Fruit fly (Drosophila melanogaster) whole organism, embryonic: ENCODE data around the gene Fign.
A peak's percentile ranks its signal among the peaks of the same experiment; 100 is the strongest.

ENCODE experiments used
- Atf-2 ChIP-seq: fragments of 200-800 bp; sonication (Bioruptor generic); optimal IDR thresholded peaks from 2 replicates; lab custom pipeline; 2016; ENCODE audit warnings: missing biosample characterization, missing genetic modification characterization
- B-H2 ChIP-seq: fragments of 200-800 bp; sonication (Bioruptor generic); optimal IDR thresholded peaks from 2 replicates; lab custom pipeline; 2018; ENCODE audit warnings: missing biosample characterization, mild to moderate bottlenecking, missing genetic modification characterization
- CG10209 ChIP-seq: fragments of 200-800 bp; sonication (Bioruptor generic); optimal IDR thresholded peaks from 3 replicates; lab custom pipeline; 2017; ENCODE audit warnings: missing biosample characterization, mild to moderate bottlenecking, missing genetic modification characterization, missing genetic modification reagents
- CG10366 ChIP-seq: fragments of 200-800 bp; sonication (Bioruptor generic); IDR thresholded peaks from 2 replicates; pipeline ENCODE4 v1.3.6; 2022; ENCODE audit warnings: missing biosample characterization, missing genetic modification characterization
- CG10959 ChIP-seq: fragments of 200-800 bp; sonication (Bioruptor generic); IDR thresholded peaks from 2 replicates; pipeline ENCODE4 v1.3.6; 2022; ENCODE audit warnings: missing biosample characterization, missing genetic modification characterization
- CG11456 ChIP-seq: fragments of 200-800 bp; sonication (Bioruptor generic); IDR thresholded peaks from 3 replicates; pipeline ENCODE4 v1.3.6; 2022; ENCODE audit warnings: missing biosample characterization, missing genetic modification characterization
- CG14441 ChIP-seq: fragments of 200-800 bp; sonication (Bioruptor generic); IDR thresholded peaks from 2 replicates; pipeline ENCODE4 v1.3.6; 2022; ENCODE audit warnings: missing biosample characterization, missing genetic modification characterization
- CG15073 ChIP-seq: fragments of 200-800 bp; sonication (Bioruptor generic); optimal IDR thresholded peaks from 2 replicates; lab custom pipeline; 2016; ENCODE audit warnings: missing biosample characterization, missing genetic modification characterization
- CG18262 ChIP-seq: fragments of 200-800 bp; optimal IDR thresholded peaks from 3 replicates; lab custom pipeline; 2019; ENCODE audit warnings: missing biosample characterization, mild to moderate bottlenecking, missing genetic modification characterization, moderate library complexity
- CG18476 ChIP-seq: fragments of 200-800 bp; sonication (Bioruptor generic); optimal IDR thresholded peaks from 2 replicates; lab custom pipeline; 2016; ENCODE audit warnings: missing biosample characterization, mild to moderate bottlenecking, missing genetic modification characterization
- CG30020 ChIP-seq: fragments of 200-800 bp; optimal IDR thresholded peaks from 2 replicates; lab custom pipeline; 2019; ENCODE audit warnings: missing biosample characterization, mild to moderate bottlenecking, missing genetic modification characterization, moderate library complexity
- CG4617 ChIP-seq: fragments of 200-800 bp; sonication (Bioruptor generic); optimal IDR thresholded peaks from 3 replicates; lab custom pipeline; 2016; ENCODE audit warnings: missing biosample characterization, missing genetic modification characterization, borderline replicate concordance
- CG4730 ChIP-seq: fragments of 200-800 bp; sonication (Bioruptor generic); IDR thresholded peaks from 2 replicates; pipeline ENCODE4 v1.3.6; 2022; ENCODE audit warnings: missing biosample characterization, missing genetic modification characterization
- CG6689 ChIP-seq: fragments of 200-800 bp; sonication (Bioruptor generic); IDR thresholded peaks from 2 replicates; pipeline ENCODE4 v1.3.6; 2022; ENCODE audit warnings: missing biosample characterization, missing genetic modification characterization
- CG7271 ChIP-seq: fragments of 200-800 bp; sonication (Bioruptor generic); optimal IDR thresholded peaks from 2 replicates; lab custom pipeline; 2018; ENCODE audit warnings: missing biosample characterization, mild to moderate bottlenecking, missing genetic modification characterization, moderate library complexity
- CG7745 ChIP-seq: fragments of 200-800 bp; sonication (Bioruptor generic); optimal IDR thresholded peaks from 2 replicates; lab custom pipeline; 2018; ENCODE audit warnings: missing biosample characterization, mild to moderate bottlenecking, missing genetic modification characterization, moderate library complexity
- CG7928 ChIP-seq: fragments of 200-800 bp; sonication (Bioruptor generic); optimal IDR thresholded peaks from 2 replicates; lab custom pipeline; 2017; ENCODE audit warnings: missing biosample characterization, mild to moderate bottlenecking, missing genetic modification characterization
- CG9797 ChIP-seq: fragments of 200-800 bp; sonication (Bioruptor generic); optimal IDR thresholded peaks from 3 replicates; lab custom pipeline; 2018; ENCODE audit warnings: missing biosample characterization, mild to moderate bottlenecking, missing genetic modification characterization
- Dfd ChIP-seq, 2 experiments: fragments of >200 bp; optimal IDR thresholded peaks; 2 replicates each; lab custom pipeline; 2017; ENCODE audit warnings: missing biosample characterization in 2 of 2, missing genetic modification characterization in 2 of 2
- Dip2 ChIP-seq: fragments of 200-800 bp; sonication (Bioruptor generic); IDR thresholded peaks from 2 replicates; pipeline ENCODE4 v1.3.6; 2022; ENCODE audit warnings: missing biosample characterization, missing genetic modification characterization
- Dll ChIP-seq: fragments of 200-800 bp; sonication (Bioruptor generic); IDR thresholded peaks from 4 replicates; pipeline ENCODE4 v1.3.6; 2022; ENCODE audit warnings: missing biosample characterization, missing genetic modification characterization; ENCODE audit not compliant: partially characterized antibody
- Dp ChIP-seq: fragments of 200-800 bp; sonication (Bioruptor generic); optimal IDR thresholded peaks from 2 replicates; lab custom pipeline; 2018; ENCODE audit warnings: missing biosample characterization, mild to moderate bottlenecking, missing genetic modification characterization, moderate library complexity
- Ets65A ChIP-seq: fragments of 200-800 bp; sonication (Bioruptor generic); peaks from one replicate; lab custom pipeline; 2016; ENCODE audit warnings: missing biosample characterization, missing genetic modification characterization
- Gsc ChIP-seq: fragments of 200-800 bp; sonication (Bioruptor generic); IDR thresholded peaks from 2 replicates; pipeline ENCODE4 v1.3.6; 2022; ENCODE audit warnings: missing biosample characterization, missing genetic modification characterization
- HLH4C ChIP-seq: fragments of 200-800 bp; sonication (Bioruptor generic); IDR thresholded peaks from 3 replicates; pipeline ENCODE4 v1.3.6; 2022; ENCODE audit warnings: missing biosample characterization, missing genetic modification characterization; ENCODE audit not compliant: partially characterized antibody
- Hmx ChIP-seq: fragments of 200-800 bp; sonication (Bioruptor generic); optimal IDR thresholded peaks from 2 replicates; lab custom pipeline; 2016; ENCODE audit warnings: missing biosample characterization, missing genetic modification characterization
- Jarid2 ChIP-seq: fragments of 200-800 bp; sonication (Bioruptor generic); optimal IDR thresholded peaks from 3 replicates; lab custom pipeline; 2017; ENCODE audit warnings: mild to moderate bottlenecking, missing biosample characterization, missing genetic modification reagents, missing genetic modification characterization
- NFAT ChIP-seq: fragments of 200-800 bp; sonication (Bioruptor generic); IDR thresholded peaks from 2 replicates; pipeline ENCODE4 v1.3.6; 2022; ENCODE audit warnings: missing biosample characterization, missing genetic modification characterization
- Vsx1 ChIP-seq: fragments of 200-800 bp; sonication (Bioruptor generic); optimal IDR thresholded peaks from 2 replicates; lab custom pipeline; 2017; ENCODE audit warnings: missing biosample characterization, mild to moderate bottlenecking, missing genetic modification characterization, missing genetic modification reagents
- al ChIP-seq: fragments of 200-800 bp; sonication (Bioruptor generic); IDR thresholded peaks from 2 replicates; pipeline ENCODE4 v1.3.6; 2022; ENCODE audit warnings: missing biosample characterization, missing genetic modification characterization
- amos ChIP-seq: fragments of 200-800 bp; sonication (Bioruptor generic); IDR thresholded peaks from 2 replicates; pipeline ENCODE4 v1.3.6; 2022; ENCODE audit warnings: missing biosample characterization, missing genetic modification characterization; ENCODE audit not compliant: partially characterized antibody
- ap ChIP-seq: fragments of 200-800 bp; sonication (Bioruptor generic); IDR thresholded peaks from 2 replicates; pipeline ENCODE4 v1.3.6; 2022; ENCODE audit warnings: missing biosample characterization, missing genetic modification characterization
- br ChIP-seq: fragments of >200 bp; optimal IDR thresholded peaks from 2 replicates; lab custom pipeline; 2017
- bsh ChIP-seq, 2 experiments: fragments of 200-800 bp; sonication (Bioruptor generic); optimal IDR thresholded peaks; 2 replicates each; lab custom pipeline; 2017 to 2018; ENCODE audit warnings: mild to moderate bottlenecking in 2 of 2, missing biosample characterization in 2 of 2, missing genetic modification characterization in 2 of 2, moderate library complexity in 1 of 2
- corto ChIP-seq: fragments of 200-800 bp; sonication (Bioruptor generic); optimal IDR thresholded peaks from 2 replicates; lab custom pipeline; 2016; ENCODE audit warnings: missing biosample characterization, mild to moderate bottlenecking, missing genetic modification characterization, moderate library complexity
- dan ChIP-seq: fragments of 200-800 bp; sonication (Bioruptor generic); IDR thresholded peaks from 2 replicates; pipeline ENCODE4 v1.3.6; 2022; ENCODE audit warnings: missing biosample characterization, missing genetic modification characterization
- esg ChIP-seq: fragments of 200-800 bp; sonication (Bioruptor generic); conservative IDR thresholded peaks from 2 replicates; pipeline ENCODE4 v1.3.6; 2022; ENCODE audit warnings: missing biosample characterization, missing genetic modification characterization
- ewg ChIP-seq: fragments of 200-800 bp; sonication (Bioruptor generic); optimal IDR thresholded peaks from 3 replicates; lab custom pipeline; 2017; ENCODE audit warnings: mild to moderate bottlenecking, missing biosample characterization, missing genetic modification reagents, missing genetic modification characterization
- fd102C ChIP-seq: fragments of 200-800 bp; sonication (Bioruptor generic); optimal IDR thresholded peaks from 2 replicates; lab custom pipeline; 2018; ENCODE audit warnings: missing biosample characterization, mild to moderate bottlenecking, missing genetic modification characterization, moderate library complexity
- fd96Cb ChIP-seq: fragments of 200-800 bp; sonication (Bioruptor generic); optimal IDR thresholded peaks from 2 replicates; lab custom pipeline; 2018; ENCODE audit warnings: missing biosample characterization, mild to moderate bottlenecking, missing genetic modification characterization, moderate library complexity
- gem ChIP-seq: fragments of 200-800 bp; sonication (Bioruptor generic); optimal IDR thresholded peaks from 2 replicates; lab custom pipeline; 2019; ENCODE audit warnings: missing biosample characterization, mild to moderate bottlenecking, missing genetic modification characterization, moderate library complexity
- hb ChIP-seq: fragments of 200-800 bp; sonication (Bioruptor generic); IDR thresholded peaks from 3 replicates; pipeline ENCODE4 v1.3.6; 2022; ENCODE audit warnings: missing biosample characterization, missing genetic modification characterization; ENCODE audit not compliant: partially characterized antibody
- luna ChIP-seq: fragments of 200-800 bp; sonication (Bioruptor generic); optimal IDR thresholded peaks from 2 replicates; lab custom pipeline; 2016; ENCODE audit warnings: missing biosample characterization, missing genetic modification characterization
- maf-S ChIP-seq: fragments of 200-800 bp; sonication (Bioruptor generic); optimal IDR thresholded peaks from 2 replicates; lab custom pipeline; 2016; ENCODE audit warnings: missing biosample characterization, missing genetic modification characterization
- prd ChIP-seq, 3 experiments: fragments of >200 bp in 2 of 3; fragments of 200-800 bp in 1 of 3; sonication (Bioruptor generic) in 1 of 3; optimal IDR thresholded peaks in 2 of 3; IDR thresholded peaks in 1 of 3; 2 replicates in 2 of 3; 3 replicates in 1 of 3; pipeline versions ENCODE4 v1.3.6 to Lab custom; 2017 to 2022; ENCODE audit warnings: missing biosample characterization in 1 of 3, missing genetic modification characterization in 1 of 3
- sd ChIP-seq: fragments of 200-800 bp; sonication (Bioruptor generic); optimal IDR thresholded peaks from 3 replicates; lab custom pipeline; 2018; ENCODE audit warnings: missing biosample characterization, mild to moderate bottlenecking, missing genetic modification characterization, moderate library complexity
- seq ChIP-seq: fragments of 200-800 bp; sonication (Bioruptor generic); IDR thresholded peaks from 2 replicates; pipeline ENCODE4 v1.3.6; 2022; ENCODE audit warnings: missing biosample characterization, missing genetic modification characterization
- so ChIP-seq: fragments of 200-800 bp; sonication (Bioruptor generic); IDR thresholded peaks from 3 replicates; pipeline ENCODE4 v1.3.6; 2022; ENCODE audit warnings: missing biosample characterization, missing genetic modification characterization
- ttk ChIP-seq: fragments of 200-800 bp; sonication (Bioruptor generic); IDR thresholded peaks from 2 replicates; pipeline ENCODE4 v2.1.2; 2022; ENCODE audit warnings: missing biosample characterization, missing genetic modification characterization
- vfl ChIP-seq: fragments of 200-800 bp; sonication (Bioruptor generic); optimal IDR thresholded peaks from 2 replicates; lab custom pipeline; 2016; ENCODE audit warnings: missing biosample characterization, missing genetic modification characterization

The Fign gene

dm6 chr2L:3341231-3341935 is 21.7 kb upstream of the Fign start (continued):
- TF ChIP-seq CG18476 (no peak), CG30020 (tag; lab: Kevin White, UChicago) (no peak), fd102C (GFP tag; lab: Kevin White, UChicago) (no peak), so (GFP tag; lab: Robert Waterston, UW) (no peak), seq (GFP tag; lab: Robert Waterston, UW) (0 out of 2 replicates have a peak, but pooled peaks have one; percentile 20), luna (GFP tag; lab: Kevin White, UChicago) (no peak), CG15073 (GFP tag; lab: Kevin White, UChicago) (no peak), ap (GFP tag; lab: Robert Waterston, UW) (no peak), sd (tag; lab: Kevin White, UChicago) (no peak), CG4617 (GFP tag; lab: Kevin White, UChicago) (no peak), fd96Cb (tag; lab: Kevin White, UChicago) (peak; percentile 1), Jarid2 (GFP tag; lab: Kevin White, UChicago) (no peak), CG14441 (GFP tag; lab: Robert Waterston, UW) (no peak), Gsc (GFP tag; lab: Robert Waterston, UW) (no peak), br (lab: Kevin White, UChicago) (no peak), CG10366 (GFP tag; lab: Robert Waterston, UW) (0 out of 2 replicates have a peak, but pooled peaks have one; percentile 21), bsh (GFP tag; optimal IDR thresholded peaks at IDR 0.05; lab: Kevin White, UChicago) (peak in 1 of 2 experiments; percentile 44), vfl (GFP tag; lab: Kevin White, UChicago) (no peak), dan (GFP tag; lab: Robert Waterston, UW) (no peak), NFAT (GFP tag; lab: Robert Waterston, UW) (no peak), CG7928 (no peak), gem (tag; lab: Kevin White, UChicago) (peak; percentile 67), HLH4C (no peak), Dll (no peak), Hmx (GFP tag; lab: Kevin White, UChicago) (no peak), prd (optimal IDR thresholded peaks at IDR 0.05; lab: Kevin White, UChicago) (no peak), prd (GFP tag; IDR thresholded peaks at IDR 0.05; lab: Robert Waterston, UW) (no peak), amos (GFP tag; lab: Robert Waterston, UW) (no peak), CG9797 (GFP tag; lab: Kevin White, UChicago) (no peak), al (GFP tag; lab: Robert Waterston, UW) (no peak), esg (GFP tag; lab: Robert Waterston, UW) (no peak), CG18262 (tag; lab: Kevin White, UChicago) (peak; percentile 36), maf-S (no peak), hb (GFP tag; lab: Robert Waterston, UW) (no peak), Ets65A (GFP tag; lab: Kevin White, UChicago) (no peak), ttk (GFP tag; lab: Robert Waterston, UW) (no peak), CG6689 (GFP tag; lab: Robert Waterston, UW) (0 out of 2 replicates have a peak, but pooled peaks have one; percentile 14), B-H2 (no peak), CG11456 (GFP tag; lab: Robert Waterston, UW) (no peak), CG10209 (GFP tag; lab: Kevin White, UChicago) (no peak), Dfd (GFP tag; optimal IDR thresholded peaks at IDR 0.05; lab: Kevin White, UChicago) (no peak), Atf-2 (no peak), Dp (GFP tag; lab: Kevin White, UChicago) (no peak), corto (GFP tag; lab: Kevin White, UChicago) (no peak), Vsx1 (no peak), CG4730 (GFP tag; lab: Robert Waterston, UW) (no peak), CG7271 (tag; lab: Kevin White, UChicago) (no peak), ewg (GFP tag; lab: Kevin White, UChicago) (no peak), CG7745 (no peak), CG10959 (GFP tag; lab: Robert Waterston, UW) (no peak), Dip2 (GFP tag; lab: Robert Waterston, UW) (no peak)
